Worm (Caenorhabditis elegans) whole organism, midembryonic: ENCODE measurements around the gene C02G6.2.

Experiments used
- T22C8.4 ChIP-seq: fragments of 200-800 bp; sonication (Bioruptor generic); IDR thresholded peaks from 2 replicates; pipeline ENCODE4 v1.3.6; 2022; ENCODE audit warnings: missing genetic modification characterization, missing compliant biosample characterization
- flt-1 ChIP-seq: fragments of 200-800 bp; sonication (Bioruptor generic); IDR thresholded peaks from 2 replicates; pipeline ENCODE4 v1.3.6; 2022; ENCODE audit warnings: missing genetic modification characterization, missing compliant biosample characterization
- med-1 ChIP-seq: sonication (generic microtip); optimal IDR thresholded peaks from 2 replicates; lab custom pipeline; 2017; ENCODE audit warnings: missing genetic modification characterization, mild to moderate bottlenecking, missing compliant biosample characterization, antibody characterized with exemption, missing genetic modification reagents; ENCODE audit not compliant: insufficient read depth
- ref-1 ChIP-seq: fragments of 200-800 bp; sonication (Bioruptor generic); conservative IDR thresholded peaks from 2 replicates; pipeline ENCODE4 v1.3.6; 2022; ENCODE audit warnings: missing genetic modification reagents, missing genetic modification characterization, missing compliant biosample characterization
- ztf-23 ChIP-seq: fragments of 200-800 bp; sonication (Bioruptor generic); IDR thresholded peaks from 2 replicates; pipeline ENCODE4 v1.3.6; 2022; ENCODE audit warnings: missing genetic modification reagents, missing genetic modification characterization, missing compliant biosample characterization
- ztf-29 ChIP-seq: fragments of 200-800 bp; sonication (Bioruptor generic); IDR thresholded peaks from 2 replicates; pipeline ENCODE4 v1.3.6; 2022; ENCODE audit warnings: missing genetic modification reagents, missing genetic modification characterization, missing compliant biosample characterization

DNA sequence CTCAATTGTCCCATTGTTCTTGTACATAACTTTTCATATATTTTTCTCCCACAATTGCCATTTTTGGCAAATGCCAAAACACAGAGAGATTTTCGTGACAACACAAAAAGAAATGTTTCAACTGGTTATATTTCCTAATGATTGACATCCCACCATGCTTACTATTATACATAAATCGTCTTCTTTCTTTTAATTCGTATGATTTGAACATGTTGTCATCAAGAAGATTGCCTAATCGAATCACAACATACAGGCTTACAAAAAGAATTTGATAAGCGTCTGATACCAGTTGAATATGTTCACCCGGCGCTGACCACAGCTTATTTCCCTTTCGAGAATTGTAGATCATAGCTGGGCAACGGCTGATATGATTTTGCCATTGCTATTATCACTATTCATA is 23.2 kb downstream of the C02G6.2 start, which contains the start of gene grd-9:
- TF ChIP-seq flt-1 (no peak), ztf-23 (no peak), T22C8.4 (GFP tag; lab: Robert Waterston, UW) (no peak), ztf-29 (GFP tag; lab: Robert Waterston, UW) (no peak), ref-1 (GFP tag; lab: Robert Waterston, UW) (no peak), med-1 (GFP tag; lab: Kevin White, UChicago) (no peak)
